Worm (Caenorhabditis elegans) whole organism, mixed stage, embryonic: Measurements from ENCODE around the gene ZK1321.4.

Experiments used
- M03D4.4 ChIP-seq: sonication (generic microtip); optimal IDR thresholded peaks from 2 replicates; lab custom pipeline; 2017; ENCODE audit warnings: mild to moderate bottlenecking, missing genetic modification characterization, missing compliant biosample characterization
- bed-3 ChIP-seq: fragments of 200-800 bp; sonication (Bioruptor generic); optimal IDR thresholded peaks from 3 replicates; lab custom pipeline; 2018; ENCODE audit warnings: mild to moderate bottlenecking, missing genetic modification characterization, moderate library complexity, missing compliant biosample characterization
- blmp-1 ChIP-seq: fragments of 150-350 bp; optimal IDR thresholded peaks from 2 replicates; lab custom pipeline; 2014; ENCODE audit warnings: missing biosample characterization, missing genetic modification characterization
- ceh-39 ChIP-seq: fragments of 150-350 bp; optimal IDR thresholded peaks from 2 replicates; lab custom pipeline; 2014; ENCODE audit warnings: missing biosample characterization, missing genetic modification characterization
- ceh-43 ChIP-seq: fragments of 200-800 bp; sonication (Bioruptor generic); optimal IDR thresholded peaks from 2 replicates; lab custom pipeline; 2018; ENCODE audit warnings: mild to moderate bottlenecking, missing genetic modification characterization, moderate library complexity, missing compliant biosample characterization
- ceh-83 ChIP-seq: fragments of 200-800 bp; sonication (Bioruptor generic); optimal IDR thresholded peaks from 2 replicates; lab custom pipeline; 2018; ENCODE audit warnings: mild to moderate bottlenecking, missing genetic modification characterization, missing compliant biosample characterization
- ces-1 ChIP-seq: fragments of 150-350 bp; optimal IDR thresholded peaks from 2 replicates; lab custom pipeline; 2014; ENCODE audit warnings: missing biosample characterization, missing genetic modification reagents, missing genetic modification characterization
- drap-1 ChIP-seq: fragments of 200-800 bp; sonication (Bioruptor generic); optimal IDR thresholded peaks from 3 replicates; lab custom pipeline; 2018; ENCODE audit warnings: mild to moderate bottlenecking, missing genetic modification characterization, missing compliant biosample characterization
- elt-1 ChIP-seq: sonication (generic microtip); optimal IDR thresholded peaks from 2 replicates; lab custom pipeline; 2017; ENCODE audit warnings: missing genetic modification characterization, mild to moderate bottlenecking, missing compliant biosample characterization, antibody characterized with exemption, moderate library complexity, borderline replicate concordance; ENCODE audit not compliant: insufficient read depth
- elt-3 ChIP-seq: fragments of 150-350 bp; optimal IDR thresholded peaks from 2 replicates; lab custom pipeline; 2014; ENCODE audit warnings: missing biosample characterization, missing genetic modification characterization
- flh-1 ChIP-seq: fragments of 200-800 bp; sonication (Bioruptor generic); optimal IDR thresholded peaks from 2 replicates; lab custom pipeline; 2018; ENCODE audit warnings: mild to moderate bottlenecking, missing genetic modification characterization, moderate library complexity, missing compliant biosample characterization
- hlh-1 ChIP-seq: fragments of 150-350 bp; optimal IDR thresholded peaks from 2 replicates; lab custom pipeline; 2014; ENCODE audit warnings: missing biosample characterization, missing genetic modification reagents, missing genetic modification characterization
- lin-13 ChIP-seq: fragments of 150-350 bp; optimal IDR thresholded peaks from 2 replicates; lab custom pipeline; 2014; ENCODE audit warnings: missing biosample characterization, missing genetic modification characterization
- lin-32 ChIP-seq: fragments of 200-800 bp; sonication (Bioruptor generic); optimal IDR thresholded peaks from 2 replicates; lab custom pipeline; 2018; ENCODE audit warnings: mild to moderate bottlenecking, missing genetic modification characterization, missing compliant biosample characterization
- mab-5 ChIP-seq: fragments of 150-350 bp; optimal IDR thresholded peaks from 2 replicates; lab custom pipeline; 2014; ENCODE audit warnings: missing biosample characterization, missing genetic modification characterization
- mep-1 ChIP-seq: fragments of 150-350 bp; optimal IDR thresholded peaks from 2 replicates; lab custom pipeline; 2017; ENCODE audit warnings: missing biosample characterization, missing genetic modification reagents, missing genetic modification characterization, inconsistent platforms
- mls-2 ChIP-seq: sonication (generic microtip); optimal IDR thresholded peaks from 2 replicates; lab custom pipeline; 2016; ENCODE audit warnings: mild to moderate bottlenecking, missing genetic modification characterization, moderate library complexity, missing compliant biosample characterization
- nhr-12 ChIP-seq: fragments of 150-350 bp; optimal IDR thresholded peaks from 2 replicates; lab custom pipeline; 2014; ENCODE audit warnings: missing biosample characterization, missing genetic modification characterization
- nhr-237 ChIP-seq: fragments of 150-350 bp; optimal IDR thresholded peaks from 2 replicates; lab custom pipeline; 2014; ENCODE audit warnings: missing biosample characterization, missing genetic modification characterization
- nhr-28 ChIP-seq: fragments of 150-350 bp; optimal IDR thresholded peaks from 2 replicates; lab custom pipeline; 2014; ENCODE audit warnings: missing biosample characterization, missing genetic modification characterization
- nhr-76 ChIP-seq: sonication (generic microtip); optimal IDR thresholded peaks from 2 replicates; lab custom pipeline; 2017; ENCODE audit warnings: missing biosample characterization, missing genetic modification characterization
- pha-4 ChIP-seq: fragments of 150-350 bp; optimal IDR thresholded peaks from 2 replicates; lab custom pipeline; 2018; ENCODE audit warnings: missing biosample characterization, missing genetic modification reagents, missing genetic modification characterization
- snpc-4 ChIP-seq: fragments of 150-350 bp; optimal IDR thresholded peaks from 2 replicates; lab custom pipeline; 2014; ENCODE audit warnings: missing biosample characterization, missing genetic modification characterization
- sptf-1 ChIP-seq: sonication (generic microtip); optimal IDR thresholded peaks from 2 replicates; lab custom pipeline; 2017; ENCODE audit warnings: mild to moderate bottlenecking, missing genetic modification characterization, moderate library complexity, missing compliant biosample characterization
- tbx-8 ChIP-seq: fragments of 200-800 bp; sonication (Bioruptor generic); optimal IDR thresholded peaks from 2 replicates; lab custom pipeline; 2018; ENCODE audit warnings: mild to moderate bottlenecking, missing genetic modification characterization, moderate library complexity, missing compliant biosample characterization
- unc-120 ChIP-seq: sonication (generic microtip); optimal IDR thresholded peaks from 2 replicates; lab custom pipeline; 2017; ENCODE audit warnings: missing genetic modification characterization, missing compliant biosample characterization; ENCODE audit not compliant: poor library complexity, severe bottlenecking
- unc-39 ChIP-seq: fragments of 150-350 bp; optimal IDR thresholded peaks from 2 replicates; lab custom pipeline; 2014; ENCODE audit warnings: missing biosample characterization, missing genetic modification characterization
- unc-62 ChIP-seq: fragments of 150-350 bp; optimal IDR thresholded peaks from 2 replicates; lab custom pipeline; 2014; ENCODE audit warnings: missing biosample characterization, missing genetic modification reagents, missing genetic modification characterization
- zip-8 ChIP-seq: fragments of 150-350 bp; optimal IDR thresholded peaks from 2 replicates; lab custom pipeline; 2014; ENCODE audit warnings: missing biosample characterization, missing genetic modification characterization
- ztf-11 ChIP-seq: fragments of 150-350 bp; optimal IDR thresholded peaks from 2 replicates; lab custom pipeline; 2014; ENCODE audit warnings: missing biosample characterization, missing genetic modification characterization

Gene ZK1321.4

ce11 chrII:9793197-9793596 is 19.5 kb upstream of the ZK1321.4 start, which contains the start of gene cyp-13A3:
cyp-13A3 (minus strand) TSS chrII:9793297.
- TF ChIP-seq zip-8, result no peak
- no peak for TF ChIP-seq ceh-43
- no peak for TF ChIP-seq mls-2 (tag; lab: Kevin White, UChicago)
- TF ChIP-seq drap-1 (GFP tag; lab: Kevin White, UChicago), result no peak

ce11 chrII:9791185-9791584 is 17.4 kb upstream of the ZK1321.4 start:
- TF ChIP-seq ceh-83 (GFP tag; lab: Kevin White, UChicago) (no peak), hlh-1 (tag; lab: Kevin White, UChicago) (no peak), ceh-39 (tag; lab: Kevin White, UChicago) (no peak), lin-32 (no peak), nhr-76 (no peak), zip-8 (no peak), bed-3 (no peak), snpc-4 (tag; lab: Kevin White, UChicago) (no peak), drap-1 (GFP tag; lab: Kevin White, UChicago) (no peak), tbx-8 (GFP tag; lab: Kevin White, UChicago) (no peak), nhr-28 (tag; lab: Kevin White, UChicago) (no peak), M03D4.4 (tag; lab: Kevin White, UChicago) (no peak), flh-1 (no peak), unc-62 (no peak), ztf-11 (tag; lab: Kevin White, UChicago) (no peak), unc-120 (tag; lab: Kevin White, UChicago) (no peak), ces-1 (GFP tag; lab: Kevin White, UChicago) (no peak), mep-1 (tag; lab: Kevin White, UChicago) (no peak), nhr-237 (tag; lab: Kevin White, UChicago) (no peak), mab-5 (no peak)

- TF ChIP-seq unc-62, result peak; percentile 23
- peak; percentile 52 for TF ChIP-seq unc-120 (tag; lab: Kevin White, UChicago)
- TF ChIP-seq bed-3, result no peak
- no peak for TF ChIP-seq ceh-39 (tag; lab: Kevin White, UChicago)
- peak; percentile 44 for TF ChIP-seq elt-1 (tag; lab: Kevin White, UChicago)
- TF ChIP-seq mep-1 (tag; lab: Kevin White, UChicago), result no peak
- no peak for TF ChIP-seq nhr-76
- TF ChIP-seq M03D4.4 (tag; lab: Kevin White, UChicago), result no peak
- no peak for TF ChIP-seq zip-8
- TF ChIP-seq pha-4 (tag; lab: Kevin White, UChicago), result no peak
- no peak for TF ChIP-seq blmp-1 (tag; lab: Kevin White, UChicago)
- TF ChIP-seq lin-13, result no peak
Observed at ce11 chrII:9787395-9788152, 13.8 kb upstream of the ZK1321.4 start, which contains the start of gene cyp-13A2. cyp-13A2 (minus strand) TSS chrII:9787629.

- no peak for TF ChIP-seq hlh-1 (tag; lab: Kevin White, UChicago)
- no peak for TF ChIP-seq nhr-12 (tag; lab: Kevin White, UChicago)
- TF ChIP-seq nhr-28 (tag; lab: Kevin White, UChicago), result no peak
- no peak for TF ChIP-seq lin-13
Observed at ce11 chrII:9786215-9786614, 12.5 kb upstream of the ZK1321.4 start.

ce11 chrII:9782337-9782736 is 8.6 kb upstream of the ZK1321.4 start, which contains the start of gene T10B9.14:
T10B9.14 (minus strand) TSS chrII:9782437.
- TF ChIP-seq ces-1 (GFP tag; lab: Kevin White, UChicago), result no peak
- TF ChIP-seq unc-39 (tag; lab: Kevin White, UChicago), result no peak
- TF ChIP-seq ceh-43, result no peak
- TF ChIP-seq flh-1, result no peak
- no peak for TF ChIP-seq ztf-11 (tag; lab: Kevin White, UChicago)
- TF ChIP-seq sptf-1, result no peak
- TF ChIP-seq pha-4 (tag; lab: Kevin White, UChicago), result no peak
- TF ChIP-seq mls-2 (tag; lab: Kevin White, UChicago), result no peak
- no peak for TF ChIP-seq ceh-39 (tag; lab: Kevin White, UChicago)
- no peak for TF ChIP-seq unc-62
- no peak for TF ChIP-seq elt-3 (tag; lab: Kevin White, UChicago)
- TF ChIP-seq mep-1 (tag; lab: Kevin White, UChicago), result no peak
- TF ChIP-seq unc-120 (tag; lab: Kevin White, UChicago), result no peak
- TF ChIP-seq lin-32, result no peak
- TF ChIP-seq lin-13, result no peak
- TF ChIP-seq drap-1 (GFP tag; lab: Kevin White, UChicago), result no peak
